Worm (Caenorhabditis elegans) whole organism, L4 larva: ENCODE results near the gene msp-32.

Source experiments
- F10B5.3 ChIP-seq: sonication (generic microtip); optimal IDR thresholded peaks from 2 replicates; lab custom pipeline; 2016; ENCODE audit warnings: mild to moderate bottlenecking, missing genetic modification characterization, missing compliant biosample characterization
- T20F7.1 ChIP-seq: fragments of 200-800 bp; sonication (Bioruptor generic); optimal IDR thresholded peaks from 2 replicates; lab custom pipeline; 2018; ENCODE audit warnings: mild to moderate bottlenecking, missing genetic modification characterization, missing compliant biosample characterization
- ZK546.5 ChIP-seq, 2 experiments: sonication (generic microtip); optimal IDR thresholded peaks; 2 replicates each; lab custom pipeline; 2017; ENCODE audit warnings: missing biosample characterization in 2 of 2, missing genetic modification characterization in 2 of 2
- aha-1 ChIP-seq: fragments of 150-350 bp; peaks from one replicate; lab custom pipeline; 2014; ENCODE audit warnings: missing biosample characterization, missing genetic modification characterization
- aly-2 ChIP-seq: sonication (generic microtip); optimal IDR thresholded peaks from 2 replicates; lab custom pipeline; 2018; ENCODE audit warnings: missing biosample characterization, missing genetic modification characterization
- ama-1 ChIP-seq: fragments of 150-350 bp; optimal IDR thresholded peaks from 2 replicates; lab custom pipeline; 2014; ENCODE audit warnings: inconsistent platforms, mixed read lengths
- arid-1 ChIP-seq: fragments of 200-800 bp; sonication (Bioruptor generic); conservative IDR thresholded peaks from 2 replicates; pipeline ENCODE4 v1.3.6; 2022; ENCODE audit warnings: missing genetic modification reagents, missing genetic modification characterization, missing compliant biosample characterization
- attf-4 ChIP-seq: sonication (generic microtip); optimal IDR thresholded peaks from 3 replicates; lab custom pipeline; 2017; ENCODE audit warnings: missing biosample characterization, missing genetic modification characterization
- ces-1 ChIP-seq: fragments of 150-350 bp; sonication (generic microtip); optimal IDR thresholded peaks from 4 replicates; lab custom pipeline; 2014; ENCODE audit warnings: missing biosample characterization, missing genetic modification reagents, missing genetic modification characterization
- daf-16 ChIP-seq, 3 experiments: sonication (generic microtip); optimal IDR thresholded peaks; 2 replicates each; lab custom pipeline; 2016 to 2017; ENCODE audit warnings: missing genetic modification characterization in 3 of 3, missing genetic modification reagents in 3 of 3, mild to moderate bottlenecking in 2 of 3, missing compliant biosample characterization in 2 of 3, missing biosample characterization in 1 of 3, moderate library complexity in 1 of 3
- dmd-6 ChIP-seq: fragments of 200-800 bp; sonication (Bioruptor generic); IDR thresholded peaks from 2 replicates; pipeline ENCODE4 v1.3.6; 2022; ENCODE audit warnings: missing genetic modification reagents, missing genetic modification characterization, missing compliant biosample characterization
- dmd-8 ChIP-seq: fragments of 200-800 bp; sonication (Bioruptor generic); IDR thresholded peaks from 2 replicates; pipeline ENCODE4 v1.3.6; 2022; ENCODE audit warnings: missing genetic modification characterization, missing compliant biosample characterization
- dmd-9 ChIP-seq: fragments of 200-800 bp; sonication (Bioruptor generic); IDR thresholded peaks from 2 replicates; pipeline ENCODE4 v1.3.6; 2022; ENCODE audit warnings: missing genetic modification reagents, missing genetic modification characterization, missing compliant biosample characterization
- duxl-1 ChIP-seq: sonication (generic microtip); optimal IDR thresholded peaks from 2 replicates; lab custom pipeline; 2016; ENCODE audit warnings: mild to moderate bottlenecking, missing genetic modification characterization, moderate library complexity, missing compliant biosample characterization; ENCODE audit not compliant: poor library complexity
- dve-1 ChIP-seq: sonication (generic microtip); optimal IDR thresholded peaks from 2 replicates; lab custom pipeline; 2017; ENCODE audit warnings: antibody characterized with exemption, mild to moderate bottlenecking, missing genetic modification characterization, missing compliant biosample characterization; ENCODE audit not compliant: insufficient read depth
- fos-1 ChIP-seq: fragments of 150-350 bp; optimal IDR thresholded peaks from 2 replicates; lab custom pipeline; 2014; ENCODE audit warnings: missing biosample characterization, missing genetic modification characterization
- hlh-30 ChIP-seq: sonication (generic microtip); optimal IDR thresholded peaks from 2 replicates; lab custom pipeline; 2017; ENCODE audit warnings: antibody characterized with exemption, mild to moderate bottlenecking, missing genetic modification characterization, missing compliant biosample characterization; ENCODE audit not compliant: insufficient read depth
- hmg-1.1 ChIP-seq: fragments of 200-800 bp; sonication (Bioruptor generic); IDR thresholded peaks from 2 replicates; pipeline ENCODE4 v1.3.6; 2022; ENCODE audit warnings: missing genetic modification reagents, missing genetic modification characterization, missing compliant biosample characterization
- lin-1 ChIP-seq: fragments of 200-800 bp; sonication (Bioruptor generic); IDR thresholded peaks from 2 replicates; pipeline ENCODE4 v1.3.6; 2022; ENCODE audit warnings: missing genetic modification reagents, missing genetic modification characterization, missing compliant biosample characterization
- lin-29 ChIP-seq: fragments of 200-800 bp; sonication (Bioruptor generic); IDR thresholded peaks from 2 replicates; pipeline ENCODE4 v1.3.6; 2022; ENCODE audit warnings: missing genetic modification reagents, missing genetic modification characterization, missing compliant biosample characterization
- lin-38 ChIP-seq: fragments of 200-800 bp; sonication (Bioruptor generic); IDR thresholded peaks from 2 replicates; pipeline ENCODE4 v1.3.6; 2022; ENCODE audit warnings: missing genetic modification reagents, missing genetic modification characterization, missing compliant biosample characterization
- lsy-2 ChIP-seq, 2 experiments: fragments of 150-350 bp in 1 of 2; sonication (generic microtip) in 1 of 2; optimal IDR thresholded peaks; 2 replicates each; lab custom pipeline; 2014 to 2017; ENCODE audit warnings: missing biosample characterization in 2 of 2, missing genetic modification characterization in 2 of 2
- mep-1 ChIP-seq: fragments of 150-350 bp; sonication (generic microtip); optimal IDR thresholded peaks from 3 replicates; lab custom pipeline; 2014; ENCODE audit warnings: missing biosample characterization, missing genetic modification characterization
- mes-2 ChIP-seq: sonication (generic microtip); optimal IDR thresholded peaks from 2 replicates; lab custom pipeline; 2016; ENCODE audit warnings: missing genotype, mild to moderate bottlenecking, missing genetic modification characterization, missing compliant biosample characterization; ENCODE audit not compliant: poor library complexity, severe bottlenecking
- mxl-3 ChIP-seq: fragments of 200-800 bp; sonication (Bioruptor generic); optimal IDR thresholded peaks from 2 replicates; lab custom pipeline; 2018; ENCODE audit warnings: mild to moderate bottlenecking, missing genetic modification characterization, missing compliant biosample characterization
- nhr-10 ChIP-seq: fragments of 150-350 bp; optimal IDR thresholded peaks from 2 replicates; lab custom pipeline; 2014; ENCODE audit warnings: missing biosample characterization, missing genetic modification characterization
- nhr-102 ChIP-seq: sonication (generic microtip); optimal IDR thresholded peaks from 2 replicates; lab custom pipeline; 2016; ENCODE audit warnings: mild to moderate bottlenecking, missing genetic modification characterization, moderate library complexity, missing compliant biosample characterization
- nhr-28 ChIP-seq: fragments of 150-350 bp; optimal IDR thresholded peaks from 2 replicates; lab custom pipeline; 2014; ENCODE audit warnings: missing biosample characterization, missing genetic modification characterization
- nhr-41 ChIP-seq: fragments of 200-800 bp; sonication (Bioruptor generic); IDR thresholded peaks from 2 replicates; pipeline ENCODE4 v1.3.6; 2022; ENCODE audit warnings: missing genetic modification reagents, missing genetic modification characterization, missing compliant biosample characterization
- nhr-42 ChIP-seq: fragments of 200-800 bp; sonication (Bioruptor generic); IDR thresholded peaks from 2 replicates; pipeline ENCODE4 v1.3.6; 2022; ENCODE audit warnings: missing genetic modification characterization, missing compliant biosample characterization
- nhr-6 ChIP-seq: fragments of 150-350 bp; optimal IDR thresholded peaks from 2 replicates; lab custom pipeline; 2014; ENCODE audit warnings: missing biosample characterization, missing genetic modification characterization
- nhr-77 ChIP-seq: fragments of 150-350 bp; optimal IDR thresholded peaks from 2 replicates; lab custom pipeline; 2014; ENCODE audit warnings: missing biosample characterization, missing genetic modification characterization
- pha-4 ChIP-seq, 2 experiments: fragments of 150-350 bp in 1 of 2; fragments of 200-800 bp in 1 of 2; sonication (Bioruptor generic) in 1 of 2; IDR thresholded peaks in 1 of 2; optimal IDR thresholded peaks in 1 of 2; 2 replicates each; pipeline versions ENCODE4 v1.3.6 to Lab custom; 2014 to 2022; ENCODE audit warnings: missing genetic modification characterization in 2 of 2, missing genetic modification reagents in 2 of 2, missing biosample characterization in 1 of 2, missing compliant biosample characterization in 1 of 2
- saeg-2 ChIP-seq: fragments of 200-800 bp; sonication (Bioruptor generic); IDR thresholded peaks from 2 replicates; pipeline ENCODE4 v1.3.6; 2022; ENCODE audit warnings: missing genetic modification reagents, missing genetic modification characterization, missing compliant biosample characterization
- spr-3 ChIP-seq: fragments of 200-800 bp; sonication (Bioruptor generic); optimal IDR thresholded peaks from 2 replicates; lab custom pipeline; 2018; ENCODE audit warnings: mild to moderate bottlenecking, missing genetic modification characterization, missing compliant biosample characterization

Gene msp-32

DNA sequence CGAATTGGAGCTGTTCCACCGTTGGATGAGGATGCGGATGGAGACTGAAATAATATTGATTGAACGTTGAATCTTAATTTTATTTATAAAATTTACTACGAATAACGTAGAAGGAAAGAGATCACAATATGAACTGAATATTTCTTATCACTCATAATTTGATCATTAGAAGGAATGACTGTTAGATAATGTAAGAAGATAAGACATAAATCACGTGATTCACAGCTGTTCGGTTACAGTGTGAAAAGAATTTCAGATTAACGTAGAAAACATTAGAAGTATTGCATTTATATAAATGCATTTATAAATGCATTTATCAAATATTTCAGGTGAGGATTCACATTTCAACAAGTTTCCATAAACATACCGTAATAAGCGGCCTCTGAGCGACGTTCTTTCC, 44.2 kb downstream of the msp-32 start (continued):
- TF ChIP-seq arid-1: no peak
- no peak for TF ChIP-seq fos-1 (tag; lab: Kevin White, UChicago)
- TF ChIP-seq dmd-6 (GFP tag; lab: Robert Waterston, UW): peak; percentile 79
- no peak for TF ChIP-seq ZK546.5 (tag; optimal IDR thresholded peaks at IDR 0.05; lab: Kevin White, UChicago)
- no peak for TF ChIP-seq ces-1
- no peak for TF ChIP-seq duxl-1 (tag; lab: Kevin White, UChicago)
- no peak for TF ChIP-seq daf-16 (GFP tag; optimal IDR thresholded peaks at IDR 0.05; lab: Kevin White, UChicago)
- TF ChIP-seq daf-16 (tag; optimal IDR thresholded peaks at IDR 0.05; lab: Kevin White, UChicago): peak; percentile 9
- no peak for TF ChIP-seq ama-1 (lab: Kevin White, UChicago)
- TF ChIP-seq spr-3 (GFP tag; lab: Kevin White, UChicago): no peak
- 0 out of 2 replicates have a peak, but pooled peaks have one; percentile 28 for TF ChIP-seq lin-1 (GFP tag; lab: Robert Waterston, UW)
- TF ChIP-seq nhr-28: peak; percentile 57
- TF ChIP-seq hmg-1.1 (GFP tag; lab: Robert Waterston, UW): no peak
- no peak for TF ChIP-seq attf-4 (tag; lab: Kevin White, UChicago)
- no peak for TF ChIP-seq aha-1
- TF ChIP-seq hlh-30 (tag; lab: Kevin White, UChicago): peak; percentile 56
- no peak for TF ChIP-seq F10B5.3 (tag; lab: Kevin White, UChicago)

DNA sequence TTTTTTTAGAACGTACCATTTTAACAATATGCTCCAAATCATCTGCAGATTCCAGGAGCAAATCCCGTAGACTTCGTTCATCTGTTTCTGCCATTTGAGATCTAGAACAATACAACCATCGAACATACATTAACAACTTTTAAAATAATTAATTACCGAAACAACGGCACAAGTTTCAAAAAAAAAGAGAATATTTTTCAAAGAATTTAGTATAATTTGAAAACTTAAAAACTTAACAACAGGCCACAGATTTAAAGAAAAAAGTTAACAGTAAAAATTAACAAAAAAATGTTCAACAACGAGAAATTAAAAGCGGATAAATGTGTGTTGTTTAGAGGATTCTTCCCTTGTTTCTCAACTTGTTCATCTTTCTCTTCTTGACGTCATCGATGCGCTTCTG, 45.2 kb downstream of the msp-32 start, which contains the start of gene mdt-4:
mdt-4 (minus strand) TSS at position 101 of the 400 bp plus-strand sequence.
- TF ChIP-seq mep-1 (tag; lab: Kevin White, UChicago): no peak
- no peak for TF ChIP-seq nhr-102 (tag; lab: Kevin White, UChicago)
- TF ChIP-seq lin-38: peak; percentile 18; the same call in 1 of the 2 replicates
- TF ChIP-seq T20F7.1 (GFP tag; lab: Kevin White, UChicago): peak; percentile 31

DNA sequence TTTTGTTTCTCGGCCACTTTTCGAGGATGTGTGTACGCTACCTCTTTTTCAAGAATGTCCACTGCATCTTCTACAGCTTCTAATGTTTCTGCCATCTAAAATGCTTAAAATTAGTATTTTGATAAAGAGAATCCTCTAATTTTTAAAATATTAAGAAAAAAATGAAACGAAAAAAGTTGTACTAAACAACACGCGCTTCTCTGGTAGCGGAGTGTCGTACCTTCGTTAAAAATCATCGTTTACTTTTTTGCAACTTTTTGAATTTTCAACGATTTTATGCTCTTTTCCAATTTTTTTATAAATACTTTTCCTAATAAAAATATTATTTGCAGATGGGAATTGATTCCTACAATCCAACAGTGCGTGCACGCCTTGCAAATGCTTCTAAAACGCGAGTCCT, 47.1 kb downstream of the msp-32 start, which contains the start of the genes gldi-11 and ZK546.2:
gldi-11 (minus strand) TSS at position 95 of the 400 bp plus-strand sequence.
ZK546.2 (plus strand) TSS at position 333 of the 400 bp plus-strand sequence.
- TF ChIP-seq nhr-10 (no peak), saeg-2 (GFP tag; lab: Robert Waterston, UW) (no peak), lin-29 (GFP tag; lab: Robert Waterston, UW) (no peak), dmd-9 (GFP tag; lab: Robert Waterston, UW) (no peak), duxl-1 (tag; lab: Kevin White, UChicago) (no peak), lsy-2 (tag; optimal IDR thresholded peaks at IDR 0.05; lab: Kevin White, UChicago) (peak in 1 of 2 experiments; percentile 41), pha-4 (GFP tag; IDR thresholded peaks at IDR 0.05; lab: Robert Waterston, UW) (no peak), pha-4 (tag; optimal IDR thresholded peaks at IDR 0.05; lab: Kevin White, UChicago) (no peak), T20F7.1 (GFP tag; lab: Kevin White, UChicago) (peak; percentile 90), nhr-77 (tag; lab: Kevin White, UChicago) (no peak), spr-3 (GFP tag; lab: Kevin White, UChicago) (no peak), dmd-8 (GFP tag; lab: Robert Waterston, UW) (no peak), nhr-41 (no peak), mxl-3 (no peak), attf-4 (tag; lab: Kevin White, UChicago) (no peak), aly-2 (tag; lab: Kevin White, UChicago) (no peak), aha-1 (peak; percentile 84)
- TF ChIP-seq, all 104 proteins: peak for 3

DNA sequence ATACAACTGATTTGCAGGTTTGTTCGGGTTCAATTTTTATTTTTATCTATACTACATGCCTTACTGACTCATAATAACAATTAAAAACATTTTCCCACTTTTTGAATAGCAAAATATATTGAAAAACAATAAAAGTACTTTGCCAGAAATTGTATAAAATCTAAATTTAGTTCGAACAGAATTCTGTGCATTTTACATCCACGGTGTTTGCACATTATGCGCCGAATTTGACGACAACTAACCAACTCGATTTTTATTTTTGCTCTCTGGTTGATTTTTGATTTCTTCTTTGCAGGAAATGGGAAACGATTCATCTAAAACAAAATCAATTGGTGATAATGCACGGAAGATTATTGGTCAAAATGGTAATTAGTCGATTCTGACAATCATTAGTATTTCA, 48.1 kb downstream of the msp-32 start:
- TF ChIP-seq mes-2 (tag; lab: Kevin White, UChicago) (peak; percentile 17), dve-1 (peak; percentile 17), nhr-6 (tag; lab: Kevin White, UChicago) (peak; percentile 64), T20F7.1 (GFP tag; lab: Kevin White, UChicago) (peak; percentile 70), nhr-42 (GFP tag; lab: Robert Waterston, UW) (no peak), attf-4 (tag; lab: Kevin White, UChicago) (no peak), lsy-2 (tag; optimal IDR thresholded peaks at IDR 0.05; lab: Kevin White, UChicago) (peak in 1 of 2 experiments; percentile 38)
